Fruit fly (Drosophila melanogaster) whole organism, wandering third instar larva: ENCODE measurements around the gene arx.

Experiments
- Dfd ChIP-seq: fragments of >200 bp; optimal IDR thresholded peaks from 2 replicates; lab custom pipeline; 2017; ENCODE audit warnings: missing biosample characterization, missing genetic modification characterization
- HLH106 ChIP-seq: fragments of 200-800 bp; optimal IDR thresholded peaks from 3 replicates; lab custom pipeline; 2019; ENCODE audit warnings: missing biosample characterization, mild to moderate bottlenecking, missing genetic modification characterization, moderate library complexity
- Hr78 ChIP-seq: fragments of >200 bp; optimal IDR thresholded peaks from 2 replicates; lab custom pipeline; 2017; ENCODE audit warnings: missing biosample characterization, missing genetic modification characterization
- Hr83 ChIP-seq: fragments of 200-300 bp; sonication (Bioruptor generic); optimal IDR thresholded peaks from 2 replicates; lab custom pipeline; 2016; ENCODE audit warnings: missing biosample characterization, mild to moderate bottlenecking, missing genetic modification characterization, moderate library complexity; ENCODE audit not compliant: poor library complexity, severe bottlenecking
- Jra ChIP-seq: sonication (Bioruptor generic); optimal IDR thresholded peaks from 2 replicates; lab custom pipeline; 2016; ENCODE audit warnings: missing biosample characterization, missing genetic modification characterization
- Myc ChIP-seq: fragments of >200 bp; optimal IDR thresholded peaks from 2 replicates; lab custom pipeline; 2017
- OdsH ChIP-seq: fragments of 200-800 bp; sonication (Bioruptor generic); optimal IDR thresholded peaks from 2 replicates; lab custom pipeline; 2016; ENCODE audit warnings: missing biosample characterization, mild to moderate bottlenecking, missing genetic modification characterization
- Vsx2 ChIP-seq: fragments of 200-300, 225-300 bp; sonication (Bioruptor generic); optimal IDR thresholded peaks from 2 replicates; lab custom pipeline; 2018; ENCODE audit warnings: missing biosample characterization, missing genetic modification characterization; ENCODE audit not compliant: partially characterized antibody
- br ChIP-seq: fragments of 200-800 bp; sonication (Bioruptor generic); optimal IDR thresholded peaks from 2 replicates; lab custom pipeline; 2016; ENCODE audit warnings: missing biosample characterization, missing genetic modification characterization
- h ChIP-seq: fragments of 200-800 bp; sonication (Bioruptor generic); optimal IDR thresholded peaks from 3 replicates; lab custom pipeline; 2016; ENCODE audit warnings: missing biosample characterization, mild to moderate bottlenecking, missing genetic modification characterization
- psq ChIP-seq: fragments of 200-800 bp; sonication (Bioruptor generic); optimal IDR thresholded peaks from 3 replicates; lab custom pipeline; 2017; ENCODE audit warnings: missing biosample characterization, mild to moderate bottlenecking, missing genetic modification characterization, moderate library complexity

DNA sequence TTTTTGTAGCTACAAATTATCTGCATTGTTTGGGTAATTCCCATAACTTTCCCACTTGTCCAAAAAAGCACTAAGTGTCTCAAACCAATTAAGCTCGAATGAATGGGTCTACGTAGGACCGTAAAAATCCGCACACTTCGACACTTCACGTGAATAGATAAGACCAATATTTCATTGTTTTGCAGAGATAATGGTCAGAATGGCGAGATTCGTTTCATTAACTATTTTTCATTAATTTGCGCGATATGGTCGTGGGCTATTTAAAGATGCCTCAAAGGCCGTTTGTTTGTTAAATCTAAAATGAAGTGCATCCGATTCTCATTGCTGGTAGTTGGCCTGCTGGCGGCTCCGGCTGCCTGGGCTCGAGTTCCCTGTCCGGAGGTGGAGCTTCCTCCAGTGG is 15.9 kb upstream of the arx start, which contains the start of gene CG6839:
- TF ChIP-seq Dfd (GFP tag; lab: Kevin White, UChicago) (no peak), OdsH (GFP tag; lab: Kevin White, UChicago) (no peak), Jra (GFP tag; lab: Kevin White, UChicago) (no peak), HLH106 (tag; lab: Kevin White, UChicago) (no peak), psq (no peak), h (GFP tag; lab: Kevin White, UChicago) (no peak), br (GFP tag; lab: Kevin White, UChicago) (no peak), Vsx2 (GFP tag; lab: Kevin White, UChicago) (no peak), Myc (no peak), Hr78 (no peak), Hr83 (GFP tag; lab: Kevin White, UChicago) (no peak)
